Fruit fly (Drosophila melanogaster): Measurements from ENCODE around the gene CG43133.

The CG43133 gene

dm6 chrX:18085470-18085797 is 44.5 kb downstream of the CG43133 start, which contains the start of gene Ada3 (continued):
- TF ChIP-seq CG14965 (GFP tag; optimal IDR thresholded peaks at IDR 0.05; ENCODE audit: borderline replicate concordance), result no peak
- 0 out of 2 replicates have a peak, but pooled peaks have one; percentile 23 for TF ChIP-seq wdn (GFP tag; IDR thresholded peaks at IDR 0.05)
- TF ChIP-seq CG32772 (GFP tag; IDR thresholded peaks at IDR 0.05), result peak; percentile 70
- peak; percentile 77 for TF ChIP-seq CG16863 (GFP tag; optimal IDR thresholded peaks at IDR 0.05)
- no peak for TF ChIP-seq CG2875 (GFP tag; optimal IDR thresholded peaks at IDR 0.05)
- TF ChIP-seq CG4854 (GFP tag; optimal IDR thresholded peaks at IDR 0.05), result peak; percentile 52
- TF ChIP-seq org-1 (GFP tag; optimal IDR thresholded peaks at IDR 0.05), result peak; percentile 53
- TF ChIP-seq cad (GFP tag; optimal IDR thresholded peaks at IDR 0.05), result no peak
- no peak for TF ChIP-seq Ravus (GFP tag; IDR thresholded peaks at IDR 0.05)
- TF ChIP-seq bcd (GFP tag; optimal IDR thresholded peaks at IDR 0.05), result peak; percentile 79
- TF ChIP-seq CG13624 (GFP tag; optimal IDR thresholded peaks at IDR 0.05), result peak; percentile 89
- peak; percentile 50 for TF ChIP-seq CG11723 (GFP tag; optimal IDR thresholded peaks at IDR 0.05)
- TF ChIP-seq ind (GFP tag; optimal IDR thresholded peaks at IDR 0.05), result peak; percentile 82
- peak; percentile 39 for TF ChIP-seq CG8089 (GFP tag; optimal IDR thresholded peaks at IDR 0.05)
- no peak for TF ChIP-seq CG2129 (GFP tag; IDR thresholded peaks at IDR 0.05; ENCODE audit: partially characterized antibody)
- peak; percentile 46; the same call in 1 of the 2 replicates for TF ChIP-seq HLH3B (GFP tag; IDR thresholded peaks at IDR 0.05)
- TF ChIP-seq CG9437 (GFP tag; optimal IDR thresholded peaks at IDR 0.05), result peak; percentile 51
- TF ChIP-seq tll (GFP tag; optimal IDR thresholded peaks at IDR 0.05), result no peak
- TF ChIP-seq CG13287 (GFP tag; IDR thresholded peaks at IDR 0.05; ENCODE audit: partially characterized antibody), result no peak
- TF ChIP-seq CG11504 (tag; optimal IDR thresholded peaks at IDR 0.05), result peak; percentile 76
- TF ChIP-seq cas (GFP tag; IDR thresholded peaks at IDR 0.05), result no peak
- peak; percentile 40; the same call in 1 of the 3 replicates for TF ChIP-seq B-H1 (GFP tag; IDR thresholded peaks at IDR 0.05)
- peak; percentile 64 to 67 for TF ChIP-seq chif (GFP tag; optimal IDR thresholded peaks at IDR 0.05)
- no peak for TF ChIP-seq fd64A (GFP tag; optimal IDR thresholded peaks at IDR 0.05)
- no peak for TF ChIP-seq CG31365 (tag; optimal IDR thresholded peaks at IDR 0.05)
- peak; percentile 83 for TF ChIP-seq Max (GFP tag; optimal IDR thresholded peaks at IDR 0.05)
- TF ChIP-seq HLH54F (GFP tag; optimal IDR thresholded peaks at IDR 0.05), result peak; percentile 75
- no peak for TF ChIP-seq MTF-1 (GFP tag; optimal IDR thresholded peaks at IDR 0.05; ENCODE audit: borderline replicate concordance)
- no peak for TF ChIP-seq abd-A (tag; optimal IDR thresholded peaks at IDR 0.05)
- peak; percentile 42 for TF ChIP-seq CG6272 (GFP tag; IDR thresholded peaks at IDR 0.05)
- no peak for TF ChIP-seq br (optimal IDR thresholded peaks at IDR 0.05)
- peak; percentile 85 for TF ChIP-seq CG4282 (GFP tag; optimal IDR thresholded peaks at IDR 0.05)
- TF ChIP-seq fu2 (GFP tag; optimal IDR thresholded peaks at IDR 0.05), result peak; percentile 47
- no peak for TF ChIP-seq her (GFP tag; optimal IDR thresholded peaks at IDR 0.05)
- peak; percentile 58; the same call in 1 of the 2 replicates for TF ChIP-seq CG4730 (GFP tag; IDR thresholded peaks at IDR 0.05)
- TF ChIP-seq CG3407 (GFP tag; optimal IDR thresholded peaks at IDR 0.05), result peak; percentile 52
- peak; percentile 77 for TF ChIP-seq CG18476 (GFP tag; optimal IDR thresholded peaks at IDR 0.05)
- TF ChIP-seq ham (GFP tag; IDR thresholded peaks at IDR 0.05), result no peak
- no peak for TF ChIP-seq CkIIα-i1 (GFP tag; IDR thresholded peaks at IDR 0.05)
- no peak for TF ChIP-seq Stat92E (GFP tag; optimal IDR thresholded peaks at IDR 0.05)
- peak; percentile 64 for TF ChIP-seq NK7.1 (GFP tag; optimal IDR thresholded peaks at IDR 0.05)
- TF ChIP-seq kay (GFP tag; optimal IDR thresholded peaks at IDR 0.05), result peak; percentile 27
- TF ChIP-seq D (optimal IDR thresholded peaks at IDR 0.05), result no peak
- TF ChIP-seq D (GFP tag; optimal IDR thresholded peaks at IDR 0.05), result peak; percentile 45
- peak; percentile 41 for TF ChIP-seq CG5245 (GFP tag; optimal IDR thresholded peaks at IDR 0.05)
- peak; percentile 3 for TF ChIP-seq run (tag; optimal IDR thresholded peaks at IDR 0.05)
- peak; percentile 79 for TF ChIP-seq CoRest (tag; optimal IDR thresholded peaks at IDR 0.05)
- TF ChIP-seq CG10543 (GFP tag; optimal IDR thresholded peaks at IDR 0.05), result peak; percentile 81
- peak; percentile 70 for TF ChIP-seq az2 (GFP tag; optimal IDR thresholded peaks at IDR 0.05)
- TF ChIP-seq Dp (GFP tag; optimal IDR thresholded peaks at IDR 0.05), result peak; percentile 44
- TF ChIP-seq cg (GFP tag; optimal IDR thresholded peaks at IDR 0.05), result no peak
- peak; percentile 66; the same call in 2 of the 3 replicates for TF ChIP-seq zfh1 (GFP tag; IDR thresholded peaks at IDR 0.05)
